Worm (Caenorhabditis elegans) whole organism, early embryonic: ENCODE results near the gene T11F9.7.
A peak's percentile ranks its signal among the peaks of the same experiment; 100 is the strongest.
"Not testable (repeated sequence)": the region's sequence is repeated elsewhere in the genome, so short reads cannot be mapped to it uniquely, and the experiment has no call there.

ENCODE experiments used
- B0310.2 ChIP-seq: sonication (generic microtip); optimal IDR thresholded peaks from 2 replicates; lab custom pipeline; 2016; ENCODE audit warnings: mild to moderate bottlenecking, missing genetic modification characterization, missing compliant biosample characterization
- F13C5.2 ChIP-seq: sonication (generic microtip); optimal IDR thresholded peaks from 2 replicates; lab custom pipeline; 2017; ENCODE audit warnings: mild to moderate bottlenecking, missing genetic modification characterization, inconsistent platforms, missing compliant biosample characterization
- aly-1 ChIP-seq: sonication (generic microtip); optimal IDR thresholded peaks from 2 replicates; lab custom pipeline; 2016; ENCODE audit warnings: missing genetic modification characterization, missing compliant biosample characterization
- ama-1 ChIP-seq: fragments of 150-350 bp; optimal IDR thresholded peaks from 2 replicates; lab custom pipeline; 2014
- ceh-13 ChIP-seq: fragments of 200-800 bp; sonication (Bioruptor generic); optimal IDR thresholded peaks from 2 replicates; lab custom pipeline; 2018; ENCODE audit warnings: mild to moderate bottlenecking, missing genetic modification characterization, missing compliant biosample characterization
- ceh-36 ChIP-seq: sonication (generic microtip); optimal IDR thresholded peaks from 2 replicates; lab custom pipeline; 2016; ENCODE audit warnings: missing genetic modification characterization, inconsistent platforms, missing compliant biosample characterization
- ets-7 ChIP-seq: sonication (generic microtip); optimal IDR thresholded peaks from 2 replicates; lab custom pipeline; 2016; ENCODE audit warnings: missing genotype, missing genetic modification characterization, missing compliant biosample characterization
- flt-1 ChIP-seq: fragments of 200-800 bp; sonication (Bioruptor generic); IDR thresholded peaks from 2 replicates; pipeline ENCODE4 v1.3.6; 2022; ENCODE audit warnings: missing genetic modification characterization, missing compliant biosample characterization
- hmbx-1 ChIP-seq: sonication (generic microtip); optimal IDR thresholded peaks from 2 replicates; lab custom pipeline; 2016; ENCODE audit warnings: mild to moderate bottlenecking, missing genetic modification characterization, missing compliant biosample characterization
- hmg-4 ChIP-seq: fragments of 200-800 bp; sonication (Bioruptor generic); optimal IDR thresholded peaks from 2 replicates; lab custom pipeline; 2018; ENCODE audit warnings: mild to moderate bottlenecking, missing genetic modification characterization, missing compliant biosample characterization
- hnd-1 ChIP-seq: sonication (generic microtip); optimal IDR thresholded peaks from 2 replicates; lab custom pipeline; 2016; ENCODE audit warnings: missing genetic modification characterization, missing compliant biosample characterization
- pes-1 ChIP-seq: fragments of 200-800 bp; sonication (Bioruptor generic); IDR thresholded peaks from 2 replicates; pipeline ENCODE4 v1.3.6; 2022; ENCODE audit warnings: missing genetic modification reagents, missing genetic modification characterization, missing compliant biosample characterization
- scrt-1 ChIP-seq: fragments of 200-800 bp; sonication (Bioruptor generic); IDR thresholded peaks from 2 replicates; pipeline ENCODE4 v1.3.6; 2022; ENCODE audit warnings: missing genetic modification characterization, missing compliant biosample characterization
- sea-1 ChIP-seq: fragments of 200-800 bp; sonication (Bioruptor generic); conservative IDR thresholded peaks from 2 replicates; pipeline ENCODE4 v1.3.6; 2022; ENCODE audit warnings: missing genetic modification characterization, missing compliant biosample characterization
- tbx-11 ChIP-seq: fragments of 200-800 bp; sonication (Bioruptor generic); IDR thresholded peaks from 2 replicates; pipeline ENCODE4 v1.3.6; 2022; ENCODE audit warnings: missing genetic modification characterization, missing compliant biosample characterization
- tbx-37 ChIP-seq: fragments of 200-800 bp; sonication (Bioruptor generic); conservative IDR thresholded peaks from 2 replicates; pipeline ENCODE4 v1.3.6; 2022; ENCODE audit warnings: missing genetic modification reagents, missing genetic modification characterization, missing compliant biosample characterization
- tra-4 ChIP-seq: sonication (generic microtip); optimal IDR thresholded peaks from 2 replicates; lab custom pipeline; 2017; ENCODE audit warnings: missing genetic modification characterization, missing compliant biosample characterization

T11F9.7 gene

DNA sequence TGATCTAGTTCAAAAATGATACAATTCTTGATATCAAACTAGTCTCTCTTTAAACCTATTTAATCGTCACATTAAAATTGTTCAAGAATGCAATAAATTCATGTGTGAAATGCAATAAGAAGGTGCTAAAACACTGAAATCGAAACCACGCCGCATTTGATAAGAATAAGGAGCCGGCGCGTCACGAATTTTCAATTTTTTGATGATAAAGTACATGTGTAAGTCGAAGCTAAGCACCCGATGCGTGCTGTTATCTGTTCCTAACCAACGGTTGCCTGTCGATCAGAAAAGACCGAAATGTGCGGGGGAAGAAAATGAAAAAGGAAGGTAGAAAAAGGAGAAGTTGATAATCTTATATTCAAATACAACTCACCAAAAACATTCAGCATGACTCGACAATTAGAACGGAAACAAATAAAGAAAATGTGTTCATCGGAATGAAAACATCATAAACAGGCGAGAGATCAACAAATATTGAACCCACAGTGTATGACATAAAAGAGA lies 5.5 kb upstream of the T11F9.7 start, which contains the start of gene aat-6:
Gene aat-6, minus strand, starts transcription at position 454 of the 504 bp plus-strand sequence.
- no peak for TF ChIP-seq sea-1 (GFP tag; lab: Robert Waterston, UW)
- TF ChIP-seq hmbx-1: no peak
- no peak for TF ChIP-seq pes-1 (GFP tag; lab: Robert Waterston, UW)
- no peak for TF ChIP-seq scrt-1 (GFP tag; lab: Robert Waterston, UW)
- TF ChIP-seq ets-7 (tag; lab: Kevin White, UChicago): no peak
- no peak for TF ChIP-seq flt-1 (GFP tag; lab: Robert Waterston, UW)
- no peak for TF ChIP-seq aly-1 (tag; lab: Kevin White, UChicago)
- no peak for TF ChIP-seq ama-1 (lab: Kevin White, UChicago)
- TF ChIP-seq ceh-13 (GFP tag; lab: Kevin White, UChicago): no peak
- no peak for TF ChIP-seq hnd-1 (tag; lab: Kevin White, UChicago)
- TF ChIP-seq F13C5.2: no peak
- no peak for TF ChIP-seq tra-4 (tag; lab: Kevin White, UChicago)
- no peak for TF ChIP-seq tbx-11 (GFP tag; lab: Robert Waterston, UW)
- TF ChIP-seq B0310.2: no peak
- TF ChIP-seq ceh-36 (tag; lab: Kevin White, UChicago): no peak
- no peak for TF ChIP-seq tbx-37 (GFP tag; lab: Robert Waterston, UW)
- TF ChIP-seq hmg-4: no peak

ce11 chrV:11472209-11472608 lies 3.5 kb upstream of the T11F9.7 start, which contains the start of the genes nas-20 and nas-21:
nas-20 (minus strand) TSS chrV:11472309.
nas-21 (plus strand) TSS chrV:11472564.
- TF ChIP-seq ceh-13 (GFP tag; lab: Kevin White, UChicago) (no peak), hnd-1 (tag; lab: Kevin White, UChicago) (no peak), tbx-11 (GFP tag; lab: Robert Waterston, UW) (no peak), tra-4 (tag; lab: Kevin White, UChicago) (no peak), ets-7 (tag; lab: Kevin White, UChicago) (no peak), hmbx-1 (no peak), aly-1 (tag; lab: Kevin White, UChicago) (no peak), scrt-1 (GFP tag; lab: Robert Waterston, UW) (no peak), B0310.2 (no peak), ceh-36 (tag; lab: Kevin White, UChicago) (no peak)

DNA sequence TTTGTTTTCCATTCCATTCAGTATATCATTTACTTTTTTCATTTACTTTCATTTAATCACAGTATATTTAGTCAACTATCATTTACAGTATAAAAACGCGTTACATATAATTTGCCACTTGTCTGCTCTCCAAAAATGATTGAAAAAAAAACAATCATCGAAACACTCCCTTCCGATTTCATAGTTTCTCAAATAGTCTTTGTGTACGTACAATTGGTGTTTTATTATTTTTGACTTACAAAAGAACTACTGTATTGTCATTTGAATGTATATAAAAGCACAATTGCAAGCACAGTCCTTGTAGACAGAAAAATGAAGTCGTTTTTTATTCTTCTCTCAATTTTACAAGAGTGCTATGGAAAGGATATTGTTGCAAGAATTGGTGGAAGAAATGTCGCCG lies 1.3 kb upstream of the T11F9.7 start, which contains the start of gene nas-22:
Gene nas-22, plus strand, starts transcription at position 301 of the 400 bp plus-strand sequence.
- TF ChIP-seq ceh-36 (tag; lab: Kevin White, UChicago): no peak
- no peak for TF ChIP-seq flt-1 (GFP tag; lab: Robert Waterston, UW)
- TF ChIP-seq F13C5.2: no peak
- no peak for TF ChIP-seq hnd-1 (tag; lab: Kevin White, UChicago)
- no peak for TF ChIP-seq aly-1 (tag; lab: Kevin White, UChicago)

ce11 chrV:11479406-11479805 lies 3.7 kb downstream of the T11F9.7 start, which contains the start of gene T11F9.22:
T11F9.22 (plus strand) TSS chrV:11479706.
- TF ChIP-seq sea-1 (GFP tag; lab: Robert Waterston, UW): no peak
- no peak for TF ChIP-seq aly-1 (tag; lab: Kevin White, UChicago)
- TF ChIP-seq B0310.2: no peak
- no peak for TF ChIP-seq ama-1 (lab: Kevin White, UChicago)
- no peak for TF ChIP-seq flt-1 (GFP tag; lab: Robert Waterston, UW)
- TF ChIP-seq tbx-37 (GFP tag; lab: Robert Waterston, UW): no peak
- no peak for TF ChIP-seq hmg-4
- no peak for TF ChIP-seq ets-7 (tag; lab: Kevin White, UChicago)
- no peak for TF ChIP-seq ceh-13 (GFP tag; lab: Kevin White, UChicago)
- TF ChIP-seq hnd-1 (tag; lab: Kevin White, UChicago): no peak
- TF ChIP-seq hmbx-1: no peak
- no peak for TF ChIP-seq pes-1 (GFP tag; lab: Robert Waterston, UW)
- no peak for TF ChIP-seq tra-4 (tag; lab: Kevin White, UChicago)
- no peak for TF ChIP-seq F13C5.2
- TF ChIP-seq tbx-11 (GFP tag; lab: Robert Waterston, UW): no peak
- no peak for TF ChIP-seq ceh-36 (tag; lab: Kevin White, UChicago)
- no peak for TF ChIP-seq scrt-1 (GFP tag; lab: Robert Waterston, UW)

DNA sequence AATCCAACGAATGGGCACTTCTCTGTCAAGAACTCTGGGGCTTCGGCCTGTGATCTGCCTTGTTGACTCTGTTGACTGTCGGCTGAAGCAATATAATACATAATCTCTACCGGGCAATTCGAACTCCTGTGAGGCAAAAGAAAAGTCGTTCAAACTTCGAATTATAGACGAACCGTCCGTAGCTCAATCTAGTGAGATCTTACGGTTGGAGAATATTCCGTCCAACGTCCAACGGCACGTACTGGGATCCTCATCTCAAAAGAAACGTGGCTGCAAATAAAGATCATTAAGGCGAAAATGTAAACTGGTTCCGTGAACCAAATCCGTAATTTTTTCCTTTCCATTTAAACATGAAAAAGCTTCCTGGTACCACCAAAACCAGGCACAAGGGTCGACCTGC lies 5.0 kb downstream of the T11F9.7 start, which contains the start of gene T11F9.14:
Gene T11F9.14, minus strand, starts transcription at position 101 of the 400 bp plus-strand sequence.
- not testable (repeated sequence) for TF ChIP-seq ama-1 (lab: Kevin White, UChicago); aly-1 (tag; lab: Kevin White, UChicago); pes-1 (GFP tag; lab: Robert Waterston, UW)

DNA sequence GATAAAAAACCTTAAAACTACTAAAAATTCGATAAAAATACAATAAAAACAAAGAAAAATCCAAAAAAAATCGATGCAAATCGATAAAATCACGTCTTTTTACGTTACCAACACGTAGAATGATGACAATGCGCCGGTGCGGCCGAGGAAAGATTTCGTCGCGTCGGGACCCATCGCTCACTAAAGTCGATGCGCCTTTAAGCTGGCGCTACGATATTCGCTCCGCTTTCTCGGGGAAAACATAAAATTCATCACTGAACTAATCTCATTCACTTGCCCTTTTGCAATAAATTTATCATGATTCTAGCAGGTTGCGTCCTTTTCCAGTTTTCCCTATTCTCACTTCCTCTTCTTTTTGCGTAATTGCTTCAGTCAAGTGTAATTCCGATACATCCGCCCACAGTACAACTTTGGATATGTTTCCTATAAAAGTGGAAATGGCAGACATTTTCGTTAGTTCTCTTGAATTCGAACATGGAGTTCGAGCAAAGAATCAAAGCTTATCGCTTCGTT lies 7.9 kb downstream of the T11F9.7 start, which contains the start of gene col-157:
Gene col-157, plus strand, starts transcription at position 463 of the 513 bp plus-strand sequence.
- TF ChIP-seq F13C5.2; tbx-37 (GFP tag; lab: Robert Waterston, UW); ceh-36 (tag; lab: Kevin White, UChicago): not testable (repeated sequence)

DNA sequence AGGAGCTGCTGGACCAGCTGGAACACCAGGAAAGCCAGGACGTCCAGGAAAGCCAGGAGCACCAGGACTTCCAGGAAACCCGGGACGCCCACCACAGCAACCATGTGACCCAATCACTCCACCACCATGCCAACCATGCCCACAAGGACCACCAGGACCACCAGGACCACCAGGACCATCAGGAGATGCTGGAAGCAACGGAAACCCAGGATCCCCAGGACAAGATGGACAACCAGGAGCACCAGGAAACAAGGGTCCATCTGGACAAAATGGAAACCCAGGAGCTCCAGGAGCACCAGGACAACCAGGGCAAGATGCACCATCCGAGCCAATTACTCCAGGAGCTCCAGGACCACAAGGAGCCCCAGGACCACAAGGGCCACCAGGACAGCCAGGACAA lies 8.7 kb downstream of the T11F9.7 start:
- TF ChIP-seq ama-1 (lab: Kevin White, UChicago): no peak
- 0 out of 2 replicates have a peak, but pooled peaks have one; percentile 9 for TF ChIP-seq tbx-11 (GFP tag; lab: Robert Waterston, UW)

DNA sequence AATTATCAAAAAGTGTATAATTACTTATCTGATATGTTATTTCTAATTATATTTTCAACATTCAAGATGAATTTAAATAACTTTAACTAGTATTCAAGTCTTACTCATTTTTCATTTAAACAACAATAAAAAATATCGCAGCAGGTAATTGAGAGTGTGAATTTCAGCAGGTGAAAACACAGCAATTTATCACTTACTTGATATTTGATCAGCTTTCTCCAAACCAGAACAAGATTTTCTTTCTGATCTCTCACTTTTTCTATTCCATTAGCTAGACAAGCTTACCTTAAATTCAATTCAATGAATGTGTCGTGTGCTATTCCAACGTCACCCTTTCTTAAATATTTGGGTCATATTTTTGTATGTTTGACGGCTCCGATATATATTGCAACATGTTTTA lies 9.8 kb downstream of the T11F9.7 start, which contains the start of gene srh-1:
Gene srh-1, plus strand, starts transcription at position 301 of the 400 bp plus-strand sequence.
- TF ChIP-seq tra-4 (tag; lab: Kevin White, UChicago) (no peak), ceh-13 (GFP tag; lab: Kevin White, UChicago) (no peak), B0310.2 (no peak), F13C5.2 (no peak), flt-1 (GFP tag; lab: Robert Waterston, UW) (no peak)
